Fruit fly (Drosophila melanogaster) whole organism, embryonic: Measurements from ENCODE around the gene CG13829.

ENCODE experiments used
- Ada2b ChIP-seq: fragments of 200-800 bp; sonication (Bioruptor generic); IDR thresholded peaks from 2 replicates; pipeline ENCODE4 v1.3.6; 2022; ENCODE audit warnings: missing biosample characterization, missing genetic modification characterization
- Atf3 ChIP-seq: fragments of 200-800 bp; sonication (Bioruptor generic); optimal IDR thresholded peaks from 3 replicates; lab custom pipeline; 2016; ENCODE audit warnings: missing biosample characterization, missing genetic modification characterization
- Atf6 ChIP-seq: fragments of 200-800 bp; sonication (Bioruptor generic); IDR thresholded peaks from 2 replicates; pipeline ENCODE4 v1.3.6; 2022; ENCODE audit warnings: missing biosample characterization, missing genetic modification characterization
- B-H1 ChIP-seq: fragments of 200-800 bp; sonication (Bioruptor generic); IDR thresholded peaks from 3 replicates; pipeline ENCODE4 v1.3.6; 2022; ENCODE audit warnings: missing biosample characterization, missing genetic modification characterization
- Blimp-1 ChIP-seq: fragments of 200-800 bp; sonication (Bioruptor generic); optimal IDR thresholded peaks from 3 replicates; lab custom pipeline; 2018; ENCODE audit warnings: missing biosample characterization, missing genetic modification characterization, mild to moderate bottlenecking, moderate library complexity, missing genetic modification reagents
- CG10274 ChIP-seq: fragments of 200-800 bp; sonication (Bioruptor generic); optimal IDR thresholded peaks from 3 replicates; lab custom pipeline; 2017; ENCODE audit warnings: missing biosample characterization, mild to moderate bottlenecking, missing genetic modification characterization
- CG11398 ChIP-seq: fragments of 200-800 bp; sonication (Bioruptor generic); optimal IDR thresholded peaks from 2 replicates; lab custom pipeline; 2016; ENCODE audit warnings: missing biosample characterization, missing genetic modification characterization
- CG12391 ChIP-seq: fragments of 200-800 bp; sonication (Bioruptor generic); optimal IDR thresholded peaks from 3 replicates; lab custom pipeline; 2018; ENCODE audit warnings: missing biosample characterization, mild to moderate bottlenecking, missing genetic modification characterization, moderate library complexity
- CG12659 ChIP-seq: fragments of 200-800 bp; sonication (Bioruptor generic); optimal IDR thresholded peaks from 3 replicates; lab custom pipeline; 2017; ENCODE audit warnings: mild to moderate bottlenecking, missing biosample characterization, missing genetic modification reagents, missing genetic modification characterization
- CG14014 ChIP-seq: fragments of 200-800 bp; sonication (Bioruptor generic); IDR thresholded peaks from 2 replicates; pipeline ENCODE4 v1.3.6; 2022; ENCODE audit warnings: missing biosample characterization, missing genetic modification characterization
- CG2120 ChIP-seq: fragments of 200-800 bp; sonication (Bioruptor generic); optimal IDR thresholded peaks from 3 replicates; lab custom pipeline; 2016; ENCODE audit warnings: missing biosample characterization, missing genetic modification characterization
- CG2712 ChIP-seq: fragments of 200-800 bp; optimal IDR thresholded peaks from 3 replicates; lab custom pipeline; 2019; ENCODE audit warnings: missing biosample characterization, mild to moderate bottlenecking, missing genetic modification characterization, moderate library complexity
- CG30020 ChIP-seq: fragments of 200-800 bp; optimal IDR thresholded peaks from 2 replicates; lab custom pipeline; 2019; ENCODE audit warnings: missing biosample characterization, mild to moderate bottlenecking, missing genetic modification characterization, moderate library complexity
- CG30403 ChIP-seq: fragments of 200-800 bp; sonication (Bioruptor generic); optimal IDR thresholded peaks from 3 replicates; lab custom pipeline; 2016; ENCODE audit warnings: missing biosample characterization, missing genetic modification characterization
- CG34224 ChIP-seq: fragments of 200-800 bp; sonication (Bioruptor generic); IDR thresholded peaks from 3 replicates; pipeline ENCODE4 v1.3.6; 2022; ENCODE audit warnings: missing biosample characterization, missing genetic modification characterization; ENCODE audit not compliant: partially characterized antibody
- CG4404 ChIP-seq: fragments of 200-800 bp; sonication (Bioruptor generic); IDR thresholded peaks from 2 replicates; pipeline ENCODE4 v1.3.6; 2022; ENCODE audit warnings: missing biosample characterization, missing genetic modification characterization
- CG6689 ChIP-seq: fragments of 200-800 bp; sonication (Bioruptor generic); IDR thresholded peaks from 2 replicates; pipeline ENCODE4 v1.3.6; 2022; ENCODE audit warnings: missing biosample characterization, missing genetic modification characterization
- CG7357 ChIP-seq: fragments of 200-800 bp; sonication (Bioruptor generic); IDR thresholded peaks from 3 replicates; pipeline ENCODE4 v1.3.6; 2022; ENCODE audit warnings: missing biosample characterization, missing genetic modification characterization
- CG7839 ChIP-seq: fragments of 200-800 bp; sonication (Bioruptor generic); optimal IDR thresholded peaks from 3 replicates; lab custom pipeline; 2018; ENCODE audit warnings: missing biosample characterization, mild to moderate bottlenecking, missing genetic modification characterization, moderate library complexity
- CG7987 ChIP-seq: fragments of 200-800 bp; sonication (Bioruptor generic); optimal IDR thresholded peaks from 2 replicates; lab custom pipeline; 2018; ENCODE audit warnings: missing biosample characterization, mild to moderate bottlenecking, missing genetic modification characterization, moderate library complexity
- CG8281 ChIP-seq: fragments of 200-800 bp; sonication (Bioruptor generic); optimal IDR thresholded peaks from 2 replicates; lab custom pipeline; 2018; ENCODE audit warnings: missing biosample characterization, mild to moderate bottlenecking, missing genetic modification characterization, moderate library complexity
- CG8924 ChIP-seq: fragments of 200-800 bp; optimal IDR thresholded peaks from 3 replicates; lab custom pipeline; 2019; ENCODE audit warnings: missing biosample characterization, mild to moderate bottlenecking, missing genetic modification characterization, moderate library complexity
- CG9727 ChIP-seq: fragments of 200-800 bp; sonication (Bioruptor generic); optimal IDR thresholded peaks from 3 replicates; lab custom pipeline; 2017; ENCODE audit warnings: missing biosample characterization, mild to moderate bottlenecking, missing genetic modification characterization
- CG9876 ChIP-seq: fragments of 200-800 bp; sonication (Bioruptor generic); optimal IDR thresholded peaks from 2 replicates; lab custom pipeline; 2016; ENCODE audit warnings: missing biosample characterization, missing genetic modification characterization
- CG9932 ChIP-seq: fragments of 200-800 bp; sonication (Bioruptor generic); IDR thresholded peaks from 2 replicates; pipeline ENCODE4 v1.3.6; 2022; ENCODE audit warnings: missing biosample characterization, missing genetic modification characterization
- Dad ChIP-seq: fragments of 200-800 bp; sonication (Bioruptor generic); optimal IDR thresholded peaks from 3 replicates; lab custom pipeline; 2016; ENCODE audit warnings: missing biosample characterization, missing genetic modification characterization
- Doc3 ChIP-seq: fragments of 200-800 bp; sonication (Bioruptor generic); IDR thresholded peaks from 3 replicates; pipeline ENCODE4 v1.3.6; 2022; ENCODE audit warnings: missing biosample characterization, missing genetic modification characterization; ENCODE audit not compliant: partially characterized antibody
- Dp ChIP-seq: fragments of 200-800 bp; sonication (Bioruptor generic); optimal IDR thresholded peaks from 2 replicates; lab custom pipeline; 2018; ENCODE audit warnings: missing biosample characterization, mild to moderate bottlenecking, missing genetic modification characterization, moderate library complexity
- Fer2 ChIP-seq: fragments of 200-800 bp; sonication (Bioruptor generic); optimal IDR thresholded peaks from 2 replicates; lab custom pipeline; 2018; ENCODE audit warnings: missing biosample characterization, mild to moderate bottlenecking, missing genetic modification characterization, moderate library complexity
- Gug ChIP-seq: fragments of 200-800 bp; sonication (Bioruptor generic); IDR thresholded peaks from 4 replicates; pipeline ENCODE4 v1.3.6; 2022; ENCODE audit warnings: missing biosample characterization, missing genetic modification characterization
- H2.0 ChIP-seq: fragments of 200-800 bp; sonication (Bioruptor generic); IDR thresholded peaks from 2 replicates; pipeline ENCODE4 v1.3.6; 2022; ENCODE audit warnings: missing biosample characterization, missing genetic modification characterization
- HHEX ChIP-seq: fragments of 200-800 bp; sonication (Bioruptor generic); optimal IDR thresholded peaks from 3 replicates; lab custom pipeline; 2017; ENCODE audit warnings: missing biosample characterization, mild to moderate bottlenecking, missing genetic modification characterization, missing genetic modification reagents
- Myb ChIP-seq: fragments of 200-800 bp; sonication (Bioruptor generic); optimal IDR thresholded peaks from 2 replicates; lab custom pipeline; 2016; ENCODE audit warnings: missing biosample characterization, missing genetic modification characterization
- NFAT ChIP-seq: fragments of 200-800 bp; sonication (Bioruptor generic); IDR thresholded peaks from 2 replicates; pipeline ENCODE4 v1.3.6; 2022; ENCODE audit warnings: missing biosample characterization, missing genetic modification characterization
- Taf1 ChIP-seq: fragments of 200-800 bp; sonication (Bioruptor generic); IDR thresholded peaks from 2 replicates; pipeline ENCODE4 v1.3.6; 2022; ENCODE audit warnings: missing biosample characterization, missing genetic modification characterization
- corto ChIP-seq: fragments of 200-800 bp; sonication (Bioruptor generic); optimal IDR thresholded peaks from 2 replicates; lab custom pipeline; 2016; ENCODE audit warnings: missing biosample characterization, mild to moderate bottlenecking, missing genetic modification characterization, moderate library complexity
- danr ChIP-seq: fragments of 200-800 bp; sonication (Bioruptor generic); IDR thresholded peaks from 2 replicates; pipeline ENCODE4 v1.3.6; 2022; ENCODE audit warnings: missing biosample characterization, missing genetic modification characterization
- fd3F ChIP-seq: fragments of 200-800 bp; sonication (Bioruptor generic); optimal IDR thresholded peaks from 2 replicates; lab custom pipeline; 2018; ENCODE audit warnings: missing biosample characterization, mild to moderate bottlenecking, missing genetic modification characterization, moderate library complexity
- hb ChIP-seq: fragments of 200-800 bp; sonication (Bioruptor generic); IDR thresholded peaks from 3 replicates; pipeline ENCODE4 v1.3.6; 2022; ENCODE audit warnings: missing biosample characterization, missing genetic modification characterization; ENCODE audit not compliant: partially characterized antibody
- klu ChIP-seq: fragments of 200-800 bp; sonication (Bioruptor generic); IDR thresholded peaks from 2 replicates; pipeline ENCODE4 v1.3.6; 2022; ENCODE audit warnings: missing biosample characterization, missing genetic modification characterization
- lov ChIP-seq, 2 experiments: fragments of 200-800 bp in 1 of 2; fragments of >200 bp in 1 of 2; sonication (Bioruptor generic) in 1 of 2; IDR thresholded peaks in 1 of 2; optimal IDR thresholded peaks in 1 of 2; 2 replicates in 1 of 2; 3 replicates in 1 of 2; pipeline versions ENCODE4 v1.3.6 to Lab custom; 2017 to 2022; ENCODE audit warnings: missing biosample characterization in 1 of 2, missing genetic modification characterization in 1 of 2
- seq ChIP-seq: fragments of 200-800 bp; sonication (Bioruptor generic); IDR thresholded peaks from 2 replicates; pipeline ENCODE4 v1.3.6; 2022; ENCODE audit warnings: missing biosample characterization, missing genetic modification characterization
- sima ChIP-seq: fragments of 200-800 bp; sonication (Bioruptor generic); optimal IDR thresholded peaks from 2 replicates; lab custom pipeline; 2016; ENCODE audit warnings: missing biosample characterization, missing genetic modification characterization
- unpg ChIP-seq: fragments of 200-800 bp; sonication (Bioruptor generic); optimal IDR thresholded peaks from 3 replicates; lab custom pipeline; 2018; ENCODE audit warnings: missing biosample characterization, mild to moderate bottlenecking, missing genetic modification characterization, moderate library complexity
- vnd ChIP-seq: fragments of 200-800 bp; sonication (Bioruptor generic); IDR thresholded peaks from 3 replicates; pipeline ENCODE4 v1.3.6; 2022; ENCODE audit warnings: missing biosample characterization, missing genetic modification characterization; ENCODE audit not compliant: partially characterized antibody
- wdn ChIP-seq: fragments of 200-800 bp; sonication (Bioruptor generic); IDR thresholded peaks from 2 replicates; pipeline ENCODE4 v1.3.6; 2022; ENCODE audit warnings: missing biosample characterization, missing genetic modification characterization
- zf30C ChIP-seq: fragments of 200-800 bp; sonication (Bioruptor generic); optimal IDR thresholded peaks from 3 replicates; lab custom pipeline; 2018; ENCODE audit warnings: missing biosample characterization, mild to moderate bottlenecking, missing genetic modification characterization

The CG13829 gene

dm6 chr3R:23189958-23190900 lies 29.1 kb upstream of the CG13829 start (continued):
- TF ChIP-seq seq (GFP tag; lab: Robert Waterston, UW), result peak; percentile 67
- peak; percentile 74 for TF ChIP-seq CG30403 (GFP tag; lab: Kevin White, UChicago)
- TF ChIP-seq klu (GFP tag; lab: Robert Waterston, UW), result peak; percentile 50; the same call in 1 of the 2 replicates
- TF ChIP-seq hb (GFP tag; lab: Robert Waterston, UW), result no peak
- TF ChIP-seq CG34224, result no peak
- TF ChIP-seq Gug (GFP tag; lab: Robert Waterston, UW), result peak; percentile 69; the same call in 3 of the 4 replicates
- TF ChIP-seq Dad, result peak; percentile 49
- TF ChIP-seq corto, result peak; percentile 78
- TF ChIP-seq sima (GFP tag; lab: Kevin White, UChicago), result no peak
- peak; percentile 62; the same call in 2 of the 3 replicates for TF ChIP-seq CG7357 (GFP tag; lab: Robert Waterston, UW)
- peak; percentile 82 for TF ChIP-seq CG14014 (GFP tag; lab: Robert Waterston, UW)
- TF ChIP-seq CG9932 (GFP tag; lab: Robert Waterston, UW), result peak; percentile 81
- TF ChIP-seq B-H1, result peak; percentile 57; the same call in 2 of the 3 replicates
- TF ChIP-seq danr (GFP tag; lab: Robert Waterston, UW), result peak; percentile 38; the same call in 1 of the 2 replicates
- TF ChIP-seq CG4404 (GFP tag; lab: Robert Waterston, UW), result peak; percentile 49; the same call in 1 of the 2 replicates
- TF ChIP-seq CG11398, result peak; percentile 49
- peak; percentile 70 for TF ChIP-seq Ada2b (GFP tag; lab: Robert Waterston, UW)
- TF ChIP-seq Atf6 (GFP tag; lab: Robert Waterston, UW), result peak; percentile 84
- TF ChIP-seq Dp (GFP tag; lab: Kevin White, UChicago), result no peak
- TF ChIP-seq CG9876, result peak; percentile 55
- no peak for TF ChIP-seq vnd (GFP tag; lab: Robert Waterston, UW)
- peak; percentile 85 for TF ChIP-seq CG7839
- peak; percentile 73 for TF ChIP-seq Blimp-1 (GFP tag; lab: Kevin White, UChicago)
- peak; percentile 54 for TF ChIP-seq Myb (GFP tag; lab: Kevin White, UChicago)
- peak; percentile 47 for TF ChIP-seq Atf3 (GFP tag; lab: Kevin White, UChicago)
- TF ChIP-seq lov (optimal IDR thresholded peaks at IDR 0.05; lab: Kevin White, UChicago), result no peak
- peak; percentile 71; the same call in 1 of the 3 replicates for TF ChIP-seq lov (GFP tag; IDR thresholded peaks at IDR 0.05; lab: Robert Waterston, UW)
- TF ChIP-seq Doc3 (GFP tag; lab: Robert Waterston, UW), result no peak
- no peak for TF ChIP-seq CG30020 (tag; lab: Kevin White, UChicago)
- peak; percentile 74 for TF ChIP-seq HHEX
- peak; percentile 75 for TF ChIP-seq CG12659 (GFP tag; lab: Kevin White, UChicago)
- peak; percentile 80 for TF ChIP-seq NFAT (GFP tag; lab: Robert Waterston, UW)
- TF ChIP-seq H2.0 (GFP tag; lab: Robert Waterston, UW), result peak; percentile 74
- TF ChIP-seq Fer2 (tag; lab: Kevin White, UChicago), result peak; percentile 44
- peak; percentile 96 for TF ChIP-seq CG8281 (tag; lab: Kevin White, UChicago)
- TF ChIP-seq CG7987 (GFP tag; lab: Kevin White, UChicago), result peak; percentile 25
- peak; percentile 80 for TF ChIP-seq CG8924
- peak; percentile 87 for TF ChIP-seq CG2120 (GFP tag; lab: Kevin White, UChicago)
- peak; percentile 77 for TF ChIP-seq fd3F (GFP tag; lab: Kevin White, UChicago)
- TF ChIP-seq wdn (GFP tag; lab: Robert Waterston, UW), result peak; percentile 73; the same call in 1 of the 2 replicates
- TF ChIP-seq Taf1, result peak; percentile 59
- TF ChIP-seq unpg, result peak; percentile 88
- peak; percentile 69 for TF ChIP-seq CG6689 (GFP tag; lab: Robert Waterston, UW)
- TF ChIP-seq zf30C (GFP tag; lab: Kevin White, UChicago), result no peak
- peak; percentile 70 for TF ChIP-seq CG9727 (GFP tag; lab: Kevin White, UChicago)
- TF ChIP-seq CG10274, result peak; percentile 45
- TF ChIP-seq CG2712 (tag; lab: Kevin White, UChicago), result peak; percentile 76
- peak; percentile 77 for TF ChIP-seq CG12391
